Fruit fly (Drosophila melanogaster) whole organism, embryonic: Measurements from ENCODE around the gene CG6231.

ENCODE experiments used
- ATbp ChIP-seq: fragments of 200-800 bp; sonication (Bioruptor generic); optimal IDR thresholded peaks from 2 replicates; lab custom pipeline; 2017; ENCODE audit warnings: missing biosample characterization, mild to moderate bottlenecking, missing genetic modification characterization, missing genetic modification reagents
- Adf1 ChIP-seq: fragments of 200-800 bp; sonication (Bioruptor generic); IDR thresholded peaks from 2 replicates; pipeline ENCODE4 v1.3.6; 2022; ENCODE audit warnings: missing biosample characterization, missing genetic modification characterization
- CG11093 ChIP-seq: fragments of 200-800 bp; sonication (Bioruptor generic); IDR thresholded peaks from 3 replicates; pipeline ENCODE4 v1.3.6; 2022; ENCODE audit warnings: missing biosample characterization, missing genetic modification characterization
- CG11504 ChIP-seq: fragments of 200-800 bp; sonication (Bioruptor generic); optimal IDR thresholded peaks from 3 replicates; lab custom pipeline; 2019; ENCODE audit warnings: missing biosample characterization, mild to moderate bottlenecking, missing genetic modification characterization, moderate library complexity
- CG11560 ChIP-seq: fragments of 200-800 bp; sonication (Bioruptor generic); IDR thresholded peaks from 3 replicates; pipeline ENCODE4 v1.3.6; 2022; ENCODE audit warnings: missing biosample characterization, missing genetic modification characterization
- CG12104 ChIP-seq: fragments of 200-800 bp; sonication (Bioruptor generic); optimal IDR thresholded peaks from 3 replicates; lab custom pipeline; 2016; ENCODE audit warnings: missing biosample characterization, missing genetic modification characterization
- CG1602 ChIP-seq: fragments of 200-800 bp; sonication (Bioruptor generic); optimal IDR thresholded peaks from 3 replicates; lab custom pipeline; 2016; ENCODE audit warnings: missing biosample characterization, missing genetic modification characterization
- CG1647 ChIP-seq: fragments of 200-800 bp; sonication (Bioruptor generic); optimal IDR thresholded peaks from 3 replicates; lab custom pipeline; 2016; ENCODE audit warnings: missing biosample characterization, missing genetic modification characterization
- CG16813 ChIP-seq: fragments of 200-800 bp; sonication (Bioruptor generic); IDR thresholded peaks from 3 replicates; pipeline ENCODE4 v1.3.6; 2022; ENCODE audit warnings: missing biosample characterization, missing genetic modification characterization; ENCODE audit not compliant: partially characterized antibody
- CG17359 ChIP-seq: fragments of 200-800 bp; sonication (Bioruptor generic); optimal IDR thresholded peaks from 3 replicates; lab custom pipeline; 2018; ENCODE audit warnings: missing biosample characterization, mild to moderate bottlenecking, missing genetic modification characterization, moderate library complexity
- CG2202 ChIP-seq: fragments of 200-800 bp; sonication (Bioruptor generic); optimal IDR thresholded peaks from 2 replicates; lab custom pipeline; 2018; ENCODE audit warnings: missing biosample characterization, mild to moderate bottlenecking, missing genetic modification characterization
- CG3838 ChIP-seq: fragments of 200-800 bp; sonication (Bioruptor generic); optimal IDR thresholded peaks from 3 replicates; lab custom pipeline; 2016; ENCODE audit warnings: missing biosample characterization, missing genetic modification characterization
- CG42726 ChIP-seq: fragments of 200-800 bp; sonication (Bioruptor generic); IDR thresholded peaks from 2 replicates; pipeline ENCODE4 v1.3.6; 2022; ENCODE audit warnings: missing biosample characterization, missing genetic modification characterization; ENCODE audit not compliant: partially characterized antibody
- CG4617 ChIP-seq: fragments of 200-800 bp; sonication (Bioruptor generic); optimal IDR thresholded peaks from 3 replicates; lab custom pipeline; 2016; ENCODE audit warnings: missing biosample characterization, missing genetic modification characterization, borderline replicate concordance
- CG5180 ChIP-seq: fragments of 200-800 bp; sonication (Bioruptor generic); optimal IDR thresholded peaks from 3 replicates; lab custom pipeline; 2017; ENCODE audit warnings: missing biosample characterization, missing genetic modification characterization, mild to moderate bottlenecking, moderate library complexity, missing genetic modification reagents
- CG5953 ChIP-seq: fragments of 200-800 bp; sonication (Bioruptor generic); IDR thresholded peaks from 2 replicates; pipeline ENCODE4 v1.3.6; 2022; ENCODE audit warnings: missing biosample characterization, missing genetic modification characterization
- CG6854 ChIP-seq: fragments of 200-800 bp; sonication (Bioruptor generic); optimal IDR thresholded peaks from 3 replicates; lab custom pipeline; 2017; ENCODE audit warnings: missing biosample characterization, mild to moderate bottlenecking, missing genetic modification characterization
- CG7357 ChIP-seq: fragments of 200-800 bp; sonication (Bioruptor generic); IDR thresholded peaks from 3 replicates; pipeline ENCODE4 v1.3.6; 2022; ENCODE audit warnings: missing biosample characterization, missing genetic modification characterization
- CG7786 ChIP-seq: fragments of 200-800 bp; sonication (Bioruptor generic); optimal IDR thresholded peaks from 2 replicates; lab custom pipeline; 2016; ENCODE audit warnings: missing biosample characterization, missing genetic modification characterization
- Camta ChIP-seq: fragments of 200-800 bp; sonication (Bioruptor generic); optimal IDR thresholded peaks from 2 replicates; lab custom pipeline; 2016; ENCODE audit warnings: missing biosample characterization, missing genetic modification characterization
- Chrac-16 ChIP-seq: fragments of 200-800 bp; sonication (Bioruptor generic); optimal IDR thresholded peaks from 3 replicates; lab custom pipeline; 2016; ENCODE audit warnings: missing biosample characterization, missing genetic modification characterization
- CrebB ChIP-seq: fragments of 200-800 bp; sonication (Bioruptor generic); optimal IDR thresholded peaks from 3 replicates; lab custom pipeline; 2018; ENCODE audit warnings: missing biosample characterization, mild to moderate bottlenecking, missing genetic modification characterization
- Drgx ChIP-seq: fragments of 200-800 bp; sonication (Bioruptor generic); IDR thresholded peaks from 2 replicates; pipeline ENCODE4 v1.3.6; 2022; ENCODE audit warnings: missing biosample characterization, missing genetic modification characterization
- Fer3 ChIP-seq: fragments of 200-800 bp; sonication (Bioruptor generic); optimal IDR thresholded peaks from 2 replicates; lab custom pipeline; 2018; ENCODE audit warnings: missing biosample characterization, mild to moderate bottlenecking, missing genetic modification characterization, moderate library complexity
- Hsf ChIP-seq: fragments of 200-800 bp; sonication (Bioruptor generic); optimal IDR thresholded peaks from 3 replicates; lab custom pipeline; 2016; ENCODE audit warnings: missing biosample characterization, missing genetic modification characterization
- NFAT ChIP-seq: fragments of 200-800 bp; sonication (Bioruptor generic); IDR thresholded peaks from 2 replicates; pipeline ENCODE4 v1.3.6; 2022; ENCODE audit warnings: missing biosample characterization, missing genetic modification characterization
- Nf-YA ChIP-seq: fragments of 200-800 bp; sonication (Bioruptor generic); IDR thresholded peaks from 2 replicates; pipeline ENCODE4 v1.3.6; 2022; ENCODE audit warnings: missing biosample characterization, missing genetic modification characterization
- Oli ChIP-seq: fragments of 200-800 bp; sonication (Bioruptor generic); optimal IDR thresholded peaks from 2 replicates; lab custom pipeline; 2018; ENCODE audit warnings: missing biosample characterization, mild to moderate bottlenecking, missing genetic modification characterization, moderate library complexity
- Side ChIP-seq: fragments of 200-800 bp; sonication (Bioruptor generic); optimal IDR thresholded peaks from 2 replicates; lab custom pipeline; 2016; ENCODE audit warnings: missing biosample characterization, missing genetic modification characterization
- Vsx1 ChIP-seq: fragments of 200-800 bp; sonication (Bioruptor generic); optimal IDR thresholded peaks from 2 replicates; lab custom pipeline; 2017; ENCODE audit warnings: missing biosample characterization, mild to moderate bottlenecking, missing genetic modification characterization, missing genetic modification reagents
- abd-A ChIP-seq: fragments of 200-800 bp; sonication (Bioruptor generic); optimal IDR thresholded peaks from 3 replicates; lab custom pipeline; 2019; ENCODE audit warnings: missing biosample characterization, mild to moderate bottlenecking, missing genetic modification characterization, moderate library complexity
- amos ChIP-seq: fragments of 200-800 bp; sonication (Bioruptor generic); IDR thresholded peaks from 2 replicates; pipeline ENCODE4 v1.3.6; 2022; ENCODE audit warnings: missing biosample characterization, missing genetic modification characterization; ENCODE audit not compliant: partially characterized antibody
- br ChIP-seq: fragments of >200 bp; optimal IDR thresholded peaks from 2 replicates; lab custom pipeline; 2017
- crc ChIP-seq: fragments of 200-800 bp; sonication (Bioruptor generic); optimal IDR thresholded peaks from 2 replicates; lab custom pipeline; 2016; ENCODE audit warnings: missing biosample characterization, missing genetic modification characterization
- dmrt99B ChIP-seq: fragments of 200-800 bp; sonication (Bioruptor generic); optimal IDR thresholded peaks from 2 replicates; lab custom pipeline; 2018; ENCODE audit warnings: missing biosample characterization, mild to moderate bottlenecking, missing genetic modification characterization, moderate library complexity
- emc ChIP-seq: fragments of 200-800 bp; sonication (Bioruptor generic); optimal IDR thresholded peaks from 2 replicates; lab custom pipeline; 2016; ENCODE audit warnings: missing biosample characterization, missing genetic modification characterization
- gfzf ChIP-seq: fragments of 200-800 bp; sonication (Bioruptor generic); optimal IDR thresholded peaks from 2 replicates; lab custom pipeline; 2016; ENCODE audit warnings: missing biosample characterization, mild to moderate bottlenecking, missing genetic modification characterization, moderate library complexity
- hb ChIP-seq: fragments of 200-800 bp; sonication (Bioruptor generic); IDR thresholded peaks from 3 replicates; pipeline ENCODE4 v1.3.6; 2022; ENCODE audit warnings: missing biosample characterization, missing genetic modification characterization; ENCODE audit not compliant: partially characterized antibody
- her ChIP-seq: fragments of 200-800 bp; sonication (Bioruptor generic); optimal IDR thresholded peaks from 2 replicates; lab custom pipeline; 2016; ENCODE audit warnings: missing biosample characterization, missing genetic modification characterization
- hkb ChIP-seq, 2 experiments: fragments of 200-800 bp in 1 of 2; fragments of >200 bp in 1 of 2; sonication (Bioruptor generic) in 1 of 2; IDR thresholded peaks in 1 of 2; optimal IDR thresholded peaks in 1 of 2; 2 replicates each; pipeline versions ENCODE4 v1.3.6 to Lab custom; 2017 to 2022; ENCODE audit warnings: missing biosample characterization in 1 of 2, missing genetic modification characterization in 1 of 2
- ind ChIP-seq: fragments of 200-800 bp; sonication (Bioruptor generic); optimal IDR thresholded peaks from 3 replicates; lab custom pipeline; 2016; ENCODE audit warnings: missing biosample characterization, missing genetic modification characterization
- kah ChIP-seq: fragments of 200-800 bp; sonication (Bioruptor generic); optimal IDR thresholded peaks from 2 replicates; lab custom pipeline; 2018; ENCODE audit warnings: missing biosample characterization, mild to moderate bottlenecking, missing genetic modification characterization
- lilli ChIP-seq: fragments of 200-800 bp; sonication (Bioruptor generic); optimal IDR thresholded peaks from 3 replicates; lab custom pipeline; 2016; ENCODE audit warnings: missing biosample characterization, missing genetic modification characterization
- lmd ChIP-seq: fragments of 200-800 bp; sonication (Bioruptor generic); IDR thresholded peaks from 2 replicates; pipeline ENCODE4 v1.3.6; 2022; ENCODE audit warnings: missing biosample characterization, missing genetic modification characterization
- mirr ChIP-seq: fragments of 200-800 bp; sonication (Bioruptor generic); optimal IDR thresholded peaks from 3 replicates; lab custom pipeline; 2018; ENCODE audit warnings: missing biosample characterization, mild to moderate bottlenecking, missing genetic modification characterization
- run ChIP-seq: fragments of 200-800 bp; sonication (Bioruptor generic); optimal IDR thresholded peaks from 3 replicates; lab custom pipeline; 2018; ENCODE audit warnings: missing biosample characterization, mild to moderate bottlenecking, missing genetic modification characterization
- sens ChIP-seq: fragments of 200-800 bp; sonication (Bioruptor generic); peaks from one replicate; lab custom pipeline; 2016; ENCODE audit warnings: missing biosample characterization, missing genetic modification characterization
- slou ChIP-seq: fragments of 200-800 bp; sonication (Bioruptor generic); optimal IDR thresholded peaks from 3 replicates; lab custom pipeline; 2016; ENCODE audit warnings: missing biosample characterization, missing genetic modification characterization
- so ChIP-seq: fragments of 200-800 bp; sonication (Bioruptor generic); IDR thresholded peaks from 3 replicates; pipeline ENCODE4 v1.3.6; 2022; ENCODE audit warnings: missing biosample characterization, missing genetic modification characterization
- vnd ChIP-seq: fragments of 200-800 bp; sonication (Bioruptor generic); IDR thresholded peaks from 3 replicates; pipeline ENCODE4 v1.3.6; 2022; ENCODE audit warnings: missing biosample characterization, missing genetic modification characterization; ENCODE audit not compliant: partially characterized antibody

CG6231 gene

DNA sequence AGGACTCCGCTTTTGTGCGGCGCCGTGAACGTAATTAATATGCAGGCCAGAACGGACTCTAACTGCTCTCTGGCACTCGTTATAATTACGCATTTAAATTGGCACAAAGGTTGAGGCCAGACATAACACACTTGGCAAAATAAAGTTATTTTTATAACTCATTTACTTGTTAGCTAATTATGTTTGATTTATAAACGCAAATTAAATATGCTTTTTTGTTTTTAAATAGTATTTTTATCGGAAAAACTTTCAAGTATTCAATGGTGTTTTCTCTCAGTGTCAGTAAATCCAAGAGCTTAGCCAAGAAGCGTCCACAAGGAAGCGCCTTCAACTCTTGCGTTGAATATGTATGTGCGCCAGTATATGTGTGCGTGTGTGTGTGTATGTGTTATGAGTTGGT lies 40.4 kb upstream of the CG6231 start (continued):
- TF ChIP-seq hkb (optimal IDR thresholded peaks at IDR 0.05; lab: Kevin White, UChicago) (no peak), hkb (GFP tag; IDR thresholded peaks at IDR 0.05; lab: Robert Waterston, UW) (no peak), mirr (GFP tag; lab: Kevin White, UChicago) (no peak), Chrac-16 (GFP tag; lab: Kevin White, UChicago) (no peak), sens (peak; percentile 84), CG11504 (peak; percentile 37), lilli (GFP tag; lab: Kevin White, UChicago) (peak; percentile 18), lmd (GFP tag; lab: Robert Waterston, UW) (peak; percentile 21; the same call in 1 of the 2 replicates), CG17359 (tag; lab: Kevin White, UChicago) (peak; percentile 10)

DNA sequence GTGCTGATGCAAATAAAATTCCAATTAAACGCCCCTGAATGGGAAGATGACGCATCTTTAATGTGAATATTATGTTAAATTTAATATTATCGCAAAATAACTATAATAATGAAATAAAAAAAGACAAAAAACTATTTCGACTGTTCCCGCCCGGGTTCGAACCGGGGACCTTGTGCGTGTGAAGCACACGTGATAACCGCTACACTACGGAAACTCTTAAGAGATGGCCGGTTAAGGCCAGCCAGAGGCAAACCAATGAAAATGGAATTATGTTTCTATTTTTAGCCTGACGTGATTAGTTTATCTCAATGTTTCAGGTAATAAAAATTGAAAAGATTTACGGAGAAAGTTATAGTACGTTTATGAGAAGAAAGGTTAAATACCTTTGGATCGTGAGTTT lies 39.6 kb upstream of the CG6231 start:
- no peak for TF ChIP-seq NFAT (GFP tag; lab: Robert Waterston, UW)
- TF ChIP-seq CG16813: peak; percentile 75
- no peak for TF ChIP-seq CG2202
- TF ChIP-seq dmrt99B: no peak
- no peak for TF ChIP-seq her (GFP tag; lab: Kevin White, UChicago)
- TF ChIP-seq vnd (GFP tag; lab: Robert Waterston, UW): 0 out of 3 replicates have a peak, but pooled peaks have one; percentile 30
- no peak for TF ChIP-seq kah (GFP tag; lab: Kevin White, UChicago)
- TF ChIP-seq Drgx: no peak
- no peak for TF ChIP-seq CG1602
- TF ChIP-seq hb (GFP tag; lab: Robert Waterston, UW): 0 out of 3 replicates have a peak, but pooled peaks have one; percentile 55
- no peak for TF ChIP-seq CG1647
- TF ChIP-seq CG11093 (GFP tag; lab: Robert Waterston, UW): no peak
- TF ChIP-seq slou (GFP tag; lab: Kevin White, UChicago): no peak
- no peak for TF ChIP-seq run (tag; lab: Kevin White, UChicago)
- no peak for TF ChIP-seq ATbp (GFP tag; lab: Kevin White, UChicago)
- peak; percentile 58; the same call in 1 of the 2 replicates for TF ChIP-seq CG42726 (GFP tag; lab: Robert Waterston, UW)
- no peak for TF ChIP-seq Adf1 (GFP tag; lab: Robert Waterston, UW)
- no peak for TF ChIP-seq CG7786 (GFP tag; lab: Kevin White, UChicago)
- TF ChIP-seq CrebB (tag; lab: Kevin White, UChicago): no peak
- no peak for TF ChIP-seq CG6854 (GFP tag; lab: Kevin White, UChicago)
- TF ChIP-seq CG11560 (tag; lab: Robert Waterston, UW): no peak
- no peak for TF ChIP-seq CG5180 (GFP tag; lab: Kevin White, UChicago)
- TF ChIP-seq CG4617 (GFP tag; lab: Kevin White, UChicago): no peak
- no peak for TF ChIP-seq ind (GFP tag; lab: Kevin White, UChicago)
- TF ChIP-seq Camta: no peak
- TF ChIP-seq crc: no peak
- TF ChIP-seq Hsf (GFP tag; lab: Kevin White, UChicago): no peak
- TF ChIP-seq Side (GFP tag; lab: Kevin White, UChicago): no peak
- no peak for TF ChIP-seq CG7357 (GFP tag; lab: Robert Waterston, UW)
- peak; percentile 16 for TF ChIP-seq CG12104 (GFP tag; lab: Kevin White, UChicago)
- no peak for TF ChIP-seq Fer3
- TF ChIP-seq CG3838: no peak
- TF ChIP-seq emc (GFP tag; lab: Kevin White, UChicago): no peak
- TF ChIP-seq br: no peak
- no peak for TF ChIP-seq Nf-YA (GFP tag; lab: Robert Waterston, UW)
- TF ChIP-seq amos (GFP tag; lab: Robert Waterston, UW): peak; percentile 71; the same call in 1 of the 2 replicates
- TF ChIP-seq gfzf (GFP tag; lab: Kevin White, UChicago): no peak
- TF ChIP-seq Vsx1 (GFP tag; lab: Kevin White, UChicago): no peak
- TF ChIP-seq abd-A (tag; lab: Kevin White, UChicago): no peak
- no peak for TF ChIP-seq Oli (tag; lab: Kevin White, UChicago)
- no peak for TF ChIP-seq CG5953 (GFP tag; lab: Robert Waterston, UW)
- no peak for TF ChIP-seq so (GFP tag; lab: Robert Waterston, UW)
